Fruit fly (Drosophila melanogaster) S2 (cell line): Measurements from ENCODE around the gene X11Lbeta.
"Not testable (repeated sequence)": the region's sequence is repeated elsewhere in the genome, so short reads cannot be mapped to it uniquely, and the experiment has no call there.

Source experiments
- CG8478 ChIP-seq: fragments of >200 bp; optimal IDR thresholded peaks from 2 replicates; lab custom pipeline; 2018
- CTCF ChIP-seq, 2 experiments: fragments of >200 bp; optimal IDR thresholded peaks; 2 replicates each; lab custom pipeline; 2018

The X11Lbeta gene

DNA sequence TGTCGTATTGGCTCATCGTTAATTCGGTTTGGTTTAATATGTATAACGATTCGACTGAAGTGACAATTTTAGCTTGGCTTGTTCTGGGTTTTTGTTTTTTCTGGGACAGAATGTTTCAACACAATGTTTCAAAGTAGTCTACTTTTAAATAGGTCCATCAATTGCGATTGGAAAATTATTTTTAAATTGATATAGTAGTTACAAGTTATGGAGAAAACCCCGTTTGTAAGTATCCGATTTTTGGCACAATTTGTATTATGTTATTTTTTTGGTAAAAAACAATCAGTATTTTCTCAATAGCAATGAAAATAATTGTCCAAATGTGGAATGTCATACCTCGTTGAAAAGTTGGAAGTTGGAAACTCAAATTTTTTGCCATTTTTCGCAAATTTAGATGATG, 34.2 kb downstream of the X11Lbeta start, which contains the start of gene Rab9E:
TSS of gene Rab9E (minus strand) at position 101 of the 400 bp plus-strand sequence.
- TF ChIP-seq CTCF (optimal IDR thresholded peaks at IDR 0.05; lab: Kevin White, UChicago); CG8478 (lab: Kevin White, UChicago): not testable (repeated sequence)

DNA sequence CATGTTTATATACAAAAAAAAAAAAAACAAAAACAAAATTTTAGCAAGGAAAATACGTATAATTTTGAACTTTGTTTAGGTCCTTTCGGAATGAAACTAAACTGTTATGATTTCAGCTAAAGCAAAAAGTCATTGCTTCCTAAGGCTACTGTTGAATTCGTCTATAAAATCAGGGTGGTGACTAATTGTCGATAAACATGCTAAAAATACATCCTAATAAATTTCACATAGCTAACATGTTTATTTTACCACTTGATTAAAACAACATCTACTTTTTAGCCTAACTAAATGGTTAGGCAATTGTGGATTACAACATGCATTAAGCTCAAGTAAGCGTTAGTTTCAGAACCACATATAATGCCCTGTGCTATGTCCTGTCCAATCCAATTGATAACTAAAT, 45.8 kb downstream of the X11Lbeta start, which contains the start of gene CG12637:
TSS of gene CG12637 (minus strand) at position 101 of the 400 bp plus-strand sequence.
- TF ChIP-seq CG8478 (lab: Kevin White, UChicago) (no peak), CTCF (optimal IDR thresholded peaks at IDR 0.05; lab: Kevin White, UChicago) (no peak)

dm6 chrX:10697731-10698130, 70.2 kb downstream of the X11Lbeta start:
- no peak for TF ChIP-seq CTCF (optimal IDR thresholded peaks at IDR 0.05; lab: Kevin White, UChicago)

DNA sequence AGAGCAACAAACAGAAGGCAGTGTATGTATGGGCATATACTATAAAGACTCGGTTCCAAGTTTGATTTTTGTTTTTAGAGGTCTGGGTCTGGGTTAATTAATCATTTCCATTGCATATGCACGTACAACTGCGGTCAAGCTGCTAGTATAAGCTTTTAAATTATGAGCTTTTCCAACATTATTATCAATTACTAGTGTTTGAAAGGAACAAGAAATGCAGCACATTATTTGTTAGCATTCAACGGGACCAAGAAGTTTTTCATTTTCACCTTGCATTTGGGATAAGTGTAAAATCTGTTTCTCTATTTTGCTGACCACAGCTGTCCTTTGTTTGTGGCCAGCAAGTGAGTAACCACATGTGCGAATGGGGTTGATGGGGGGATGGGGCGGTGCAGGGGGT, 90.3 kb downstream of the X11Lbeta start:
- TF ChIP-seq CTCF (optimal IDR thresholded peaks at IDR 0.05; lab: Kevin White, UChicago) (no peak), CG8478 (lab: Kevin White, UChicago) (no peak)

DNA sequence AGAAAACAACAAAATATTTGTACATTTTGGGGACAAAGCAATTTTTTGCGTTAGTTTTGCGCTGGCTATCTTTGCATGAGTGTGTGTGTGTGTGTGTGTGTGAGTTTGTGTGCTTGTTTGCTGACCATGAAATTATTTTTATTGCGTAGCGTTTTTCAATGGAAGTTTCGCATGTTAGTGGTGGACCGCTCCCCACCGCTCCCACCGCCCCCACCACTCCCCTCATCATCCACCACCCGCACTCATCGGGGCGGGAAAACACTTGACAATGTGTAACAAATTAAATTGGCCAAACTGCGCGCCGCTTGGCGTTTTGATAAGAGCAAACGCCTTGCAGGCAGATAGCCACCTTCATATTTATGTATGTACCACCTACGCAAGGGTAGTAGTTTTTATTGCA, 91.7 kb downstream of the X11Lbeta start:
- TF ChIP-seq CG8478 (lab: Kevin White, UChicago) (no peak), CTCF (optimal IDR thresholded peaks at IDR 0.05; lab: Kevin White, UChicago) (no peak)

- TF ChIP-seq CTCF (optimal IDR thresholded peaks at IDR 0.05; lab: Kevin White, UChicago) (no peak), CG8478 (lab: Kevin White, UChicago) (no peak)
Observed at dm6 chrX:10721901-10722479, 94.5 kb downstream of the X11Lbeta start.

DNA sequence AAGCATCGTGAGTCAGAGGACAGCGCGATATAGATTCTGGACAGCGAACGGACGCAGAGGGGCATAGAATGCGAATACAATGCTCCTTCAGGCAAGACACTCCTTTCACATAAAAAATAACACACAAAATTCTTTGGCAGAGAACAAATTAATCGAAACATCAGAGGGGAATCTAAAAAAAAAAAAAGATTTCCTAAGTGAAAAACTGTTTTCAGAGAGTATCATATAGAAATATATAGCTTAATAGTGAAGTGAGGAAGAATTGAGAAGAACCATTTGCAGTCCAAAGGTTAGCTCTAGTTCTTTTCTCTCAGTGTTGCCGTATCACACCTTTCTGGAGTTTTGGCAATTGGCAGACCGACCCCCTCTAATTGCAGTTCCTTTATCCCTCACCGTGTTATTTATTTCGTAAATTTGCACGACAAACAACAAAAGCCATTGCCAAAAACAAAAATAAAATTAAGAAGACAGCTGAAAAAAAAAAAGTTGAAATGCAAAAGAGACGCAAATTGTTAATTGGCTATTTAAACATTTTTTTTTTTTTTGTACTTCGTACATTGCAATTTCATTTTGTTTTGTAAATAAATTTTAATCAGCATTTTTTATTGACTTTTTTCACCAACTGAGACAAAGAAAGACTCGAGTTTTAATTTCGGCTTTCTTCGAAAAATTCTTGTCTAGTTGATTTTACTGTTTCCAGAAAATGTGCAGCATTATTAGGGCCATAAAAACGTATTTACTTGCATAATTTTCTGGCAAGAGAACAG, 96.1 kb downstream of the X11Lbeta start:
- TF ChIP-seq CTCF (optimal IDR thresholded peaks at IDR 0.05; lab: Kevin White, UChicago): no peak
- TF ChIP-seq CG8478 (lab: Kevin White, UChicago): no peak

dm6 chrX:10726105-10726694, 98.7 kb downstream of the X11Lbeta start:
- TF ChIP-seq CG8478 (lab: Kevin White, UChicago): no peak
- no peak for TF ChIP-seq CTCF (optimal IDR thresholded peaks at IDR 0.05; lab: Kevin White, UChicago)

DNA sequence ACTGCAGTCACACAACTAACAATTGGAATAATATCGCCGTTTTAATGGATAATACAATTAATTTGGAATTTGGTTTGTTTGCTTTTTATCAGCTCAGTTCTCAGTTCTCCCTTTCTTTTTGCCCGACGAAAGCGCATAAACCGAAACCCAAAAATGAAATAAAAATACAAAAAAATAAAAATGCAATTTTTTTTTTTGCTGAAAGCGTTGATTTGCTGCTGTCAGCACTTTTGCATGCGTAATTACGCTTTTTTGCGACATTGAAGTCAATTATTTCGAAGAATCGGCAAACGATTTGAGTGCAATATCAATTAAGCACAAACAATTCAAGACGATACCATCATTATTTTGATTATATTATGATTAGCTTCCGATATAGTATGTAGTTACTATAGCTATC, 99.8 kb downstream of the X11Lbeta start:
- TF ChIP-seq CG8478 (lab: Kevin White, UChicago) (no peak), CTCF (optimal IDR thresholded peaks at IDR 0.05; lab: Kevin White, UChicago) (no peak)

- TF ChIP-seq CTCF (optimal IDR thresholded peaks at IDR 0.05; lab: Kevin White, UChicago) (no peak), CG8478 (lab: Kevin White, UChicago) (no peak)
Observed at dm6 chrX:10728024-10728423, 100.5 kb downstream of the X11Lbeta start.

DNA sequence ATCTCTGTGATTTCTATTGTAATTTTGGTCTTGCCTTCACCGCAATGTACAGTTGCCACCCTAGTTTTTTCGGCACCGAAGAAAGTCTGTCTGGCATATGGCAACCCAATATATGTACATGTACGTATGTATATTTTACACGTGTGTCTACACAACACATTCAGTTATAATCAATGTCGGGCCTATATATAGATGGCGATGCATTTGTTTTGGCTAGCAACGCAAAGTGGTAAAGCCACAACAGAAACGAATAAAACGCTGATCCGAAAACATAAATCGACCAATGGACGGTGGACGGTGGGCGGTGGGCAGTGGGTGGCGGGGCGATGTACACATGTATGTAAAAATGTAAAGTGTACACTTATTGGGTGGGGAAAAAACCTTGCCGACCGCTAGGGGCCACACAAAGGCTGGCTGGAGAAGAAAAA, 101.0 kb downstream of the X11Lbeta start:
- TF ChIP-seq CG8478 (lab: Kevin White, UChicago) (no peak), CTCF (optimal IDR thresholded peaks at IDR 0.05; lab: Kevin White, UChicago) (peak; percentile 86 to 92)

DNA sequence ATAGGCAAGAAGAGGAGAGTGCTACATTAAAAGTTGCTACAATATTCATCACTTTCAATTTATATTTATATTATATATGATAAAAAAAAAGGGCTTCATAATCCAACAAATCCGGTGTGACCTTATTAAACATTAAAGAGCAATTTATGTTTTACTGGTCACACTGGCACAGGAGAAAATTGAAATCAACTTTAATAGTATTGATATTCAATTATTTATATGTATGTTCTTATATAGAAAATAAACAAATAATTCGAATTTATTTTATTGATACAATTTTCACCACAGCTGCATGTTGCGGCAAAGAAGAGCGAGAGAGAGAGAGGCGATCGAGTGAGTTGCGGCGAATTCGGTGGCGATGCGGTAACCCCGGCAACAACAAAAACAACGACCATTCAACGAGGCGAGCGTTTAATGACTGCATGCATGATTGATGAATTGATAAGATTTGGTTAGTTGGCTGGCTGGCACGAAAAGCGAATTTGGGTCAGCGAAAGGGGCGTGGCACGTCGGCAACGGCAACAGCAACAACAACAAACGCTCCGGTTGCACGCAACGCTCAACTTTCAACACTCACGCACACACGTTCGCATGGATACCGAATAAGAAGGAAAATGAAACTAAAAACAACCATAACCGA, 101.8 kb downstream of the X11Lbeta start:
- TF ChIP-seq CG8478 (lab: Kevin White, UChicago): no peak

dm6 chrX:10729921-10730873, 102.7 kb downstream of the X11Lbeta start:
- TF ChIP-seq CTCF (optimal IDR thresholded peaks at IDR 0.05; lab: Kevin White, UChicago): no peak
- TF ChIP-seq CG8478 (lab: Kevin White, UChicago): no peak

DNA sequence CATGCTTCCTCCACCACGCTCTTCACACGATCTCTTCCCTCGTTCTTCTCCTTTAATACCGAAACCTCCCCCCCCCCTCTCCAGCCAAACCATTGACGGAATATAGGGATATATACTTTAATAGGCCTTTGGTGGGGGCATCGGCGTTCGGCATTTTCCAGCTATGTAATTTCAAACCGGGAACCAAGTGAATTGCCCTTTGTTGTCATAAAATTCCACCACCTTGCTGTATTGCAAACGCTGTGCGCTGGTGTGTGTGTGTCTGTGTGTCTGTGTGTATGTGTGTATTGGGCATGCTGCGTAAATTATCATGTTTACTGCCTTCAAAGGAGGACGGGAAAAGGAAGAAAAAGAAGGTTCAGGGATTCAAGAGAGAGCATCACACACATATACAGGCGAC, 103.8 kb downstream of the X11Lbeta start:
- no peak for TF ChIP-seq CG8478 (lab: Kevin White, UChicago)
- no peak for TF ChIP-seq CTCF (optimal IDR thresholded peaks at IDR 0.05; lab: Kevin White, UChicago)
